Fruit fly (Drosophila melanogaster): ENCODE results near the gene mbf1.
A peak's percentile ranks its signal among the peaks of the same experiment; 100 is the strongest.

The mbf1 gene

DNA sequence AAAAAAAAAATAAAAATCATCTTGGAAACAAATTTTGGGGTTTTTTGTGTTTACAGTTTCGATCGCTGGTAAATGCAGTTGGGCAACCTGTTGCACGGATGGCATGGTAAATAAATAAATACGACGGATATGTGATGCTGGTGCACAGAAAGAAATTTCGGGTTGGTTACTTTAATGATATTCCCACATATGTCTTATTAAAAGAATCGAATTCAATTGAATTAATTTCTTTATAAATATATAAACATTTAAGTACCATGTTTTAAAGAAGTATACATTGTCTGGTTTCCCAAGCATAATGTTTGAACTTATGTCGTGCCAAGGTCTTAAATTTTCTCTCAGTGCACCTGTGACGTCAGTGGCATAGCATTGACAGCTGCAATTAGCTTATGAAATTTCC, 6.7 kb upstream of the mbf1 start (continued):
- no peak for TF ChIP-seq CG18011 (GFP tag; optimal IDR thresholded peaks at IDR 0.05)
- peak; percentile 8 for TF ChIP-seq YL-1 (GFP tag; optimal IDR thresholded peaks at IDR 0.05)
- TF ChIP-seq CG7556 (GFP tag; optimal IDR thresholded peaks at IDR 0.05) = peak; percentile 40
- TF ChIP-seq tin (GFP tag; optimal IDR thresholded peaks at IDR 0.05) = peak; percentile 44
- TF ChIP-seq sd (tag; optimal IDR thresholded peaks at IDR 0.05) = no peak
- peak; percentile 73 for TF ChIP-seq CG17361 (GFP tag; IDR thresholded peaks at IDR 0.05)
- TF ChIP-seq NfI (GFP tag; optimal IDR thresholded peaks at IDR 0.05) = peak; percentile 36
- peak; percentile 71 for TF ChIP-seq Asciz (GFP tag; optimal IDR thresholded peaks at IDR 0.05)
- TF ChIP-seq CG17612 (GFP tag; IDR thresholded peaks at IDR 0.05) = no peak
- TF ChIP-seq CG4707 (GFP tag; optimal IDR thresholded peaks at IDR 0.05) = peak; percentile 34
- no peak for TF ChIP-seq CG14050 (GFP tag; IDR thresholded peaks at IDR 0.05)
- TF ChIP-seq sc (optimal IDR thresholded peaks at IDR 0.05) = no peak
- TF ChIP-seq sc (GFP tag; optimal IDR thresholded peaks at IDR 0.05) = peak; percentile 48
- no peak for TF ChIP-seq CG11398 (GFP tag; optimal IDR thresholded peaks at IDR 0.05)
- peak; percentile 33; the same call in 1 of the 2 replicates for TF ChIP-seq CG10366 (GFP tag; IDR thresholded peaks at IDR 0.05)
- no peak for TF ChIP-seq Pdp1 (GFP tag; optimal IDR thresholded peaks at IDR 0.05)
- peak; percentile 76 for TF ChIP-seq PHDP (tag; optimal IDR thresholded peaks at IDR 0.05)
- TF ChIP-seq CG3838 (GFP tag; optimal IDR thresholded peaks at IDR 0.05) = no peak
- TF ChIP-seq sens (GFP tag) = peak; percentile 65
- TF ChIP-seq BtbVII (GFP tag; optimal IDR thresholded peaks at IDR 0.05) = peak; percentile 2
- no peak for TF ChIP-seq Opbp (GFP tag; IDR thresholded peaks at IDR 0.05; ENCODE audit: partially characterized antibody)
- no peak for TF ChIP-seq hkb (optimal IDR thresholded peaks at IDR 0.05)
- peak; percentile 75 for TF ChIP-seq hkb (GFP tag; IDR thresholded peaks at IDR 0.05)
- peak; percentile 39 for TF ChIP-seq Med (GFP tag)
- TF ChIP-seq nerfin-1 (tag; optimal IDR thresholded peaks at IDR 0.05) = peak; percentile 71
- no peak for TF ChIP-seq CG8944 (GFP tag; optimal IDR thresholded peaks at IDR 0.05)

DNA sequence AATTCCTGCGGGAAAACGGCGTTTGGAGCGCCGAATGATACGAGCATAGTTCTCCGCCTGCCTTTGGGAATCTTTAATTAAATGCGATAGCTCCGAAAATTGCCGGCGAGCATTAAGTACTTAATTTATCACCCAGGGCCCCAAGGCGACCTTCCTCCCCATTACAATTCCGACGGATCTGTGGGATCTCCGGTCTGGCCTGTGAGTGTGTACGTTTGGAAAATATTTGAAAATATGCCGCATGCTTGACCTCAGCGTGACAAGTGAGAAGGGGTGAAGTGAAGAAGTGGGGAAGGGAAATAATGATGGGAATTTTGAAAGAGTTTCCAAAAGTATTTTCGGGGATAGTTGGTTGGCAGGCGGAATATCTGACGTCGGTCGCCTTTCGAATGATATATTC, 4.8 kb upstream of the mbf1 start:
- TF ChIP-seq sd (tag; optimal IDR thresholded peaks at IDR 0.05) (peak; percentile 95), CG12299 (tag; optimal IDR thresholded peaks at IDR 0.05) (no peak), CG3407 (GFP tag; optimal IDR thresholded peaks at IDR 0.05) (no peak), D19A (tag; optimal IDR thresholded peaks at IDR 0.05) (no peak), CG10959 (GFP tag; IDR thresholded peaks at IDR 0.05) (no peak), Hr78 (GFP tag; optimal IDR thresholded peaks at IDR 0.05) (peak in 1 of 2 experiments; percentile 69), lilli (GFP tag; optimal IDR thresholded peaks at IDR 0.05) (no peak), mld (GFP tag; IDR thresholded peaks at IDR 0.05; ENCODE audit: partially characterized antibody) (no peak), Med (GFP tag) (peak; percentile 4), CG12769 (tag; optimal IDR thresholded peaks at IDR 0.05) (peak; percentile 96), Side (GFP tag; optimal IDR thresholded peaks at IDR 0.05) (no peak), sens (GFP tag) (peak; percentile 26), Opbp (GFP tag; IDR thresholded peaks at IDR 0.05; ENCODE audit: partially characterized antibody) (0 out of 3 replicates have a peak, but pooled peaks have one; percentile 10), prd (optimal IDR thresholded peaks at IDR 0.05) (no peak), prd (GFP tag; IDR thresholded peaks at IDR 0.05) (no peak), Awh (GFP tag; IDR thresholded peaks at IDR 0.05) (no peak), CG14050 (GFP tag; IDR thresholded peaks at IDR 0.05) (no peak), D19B (GFP tag; optimal IDR thresholded peaks at IDR 0.05) (no peak), CG7745 (tag; optimal IDR thresholded peaks at IDR 0.05) (peak; percentile 66), CG8359 (GFP tag; optimal IDR thresholded peaks at IDR 0.05; ENCODE audit: borderline replicate concordance) (peak; percentile 14), CG5245 (GFP tag; optimal IDR thresholded peaks at IDR 0.05) (no peak), Hr51 (GFP tag; optimal IDR thresholded peaks at IDR 0.05) (no peak), CG4328 (GFP tag; optimal IDR thresholded peaks at IDR 0.05) (peak; percentile 13), abd-A (tag; optimal IDR thresholded peaks at IDR 0.05) (peak; percentile 28), lola (GFP tag; optimal IDR thresholded peaks at IDR 0.05) (no peak), crol (GFP tag; IDR thresholded peaks at IDR 0.05) (peak; percentile 57), kni (GFP tag; optimal IDR thresholded peaks at IDR 0.05) (peak; percentile 48), CG8281 (tag; optimal IDR thresholded peaks at IDR 0.05) (peak; percentile 7), eyg (GFP tag; optimal IDR thresholded peaks at IDR 0.05) (no peak)

Measured in whole organism, embryonic.